Fruit fly (Drosophila melanogaster): Measurements from ENCODE around the gene nerfin-2.

DNA sequence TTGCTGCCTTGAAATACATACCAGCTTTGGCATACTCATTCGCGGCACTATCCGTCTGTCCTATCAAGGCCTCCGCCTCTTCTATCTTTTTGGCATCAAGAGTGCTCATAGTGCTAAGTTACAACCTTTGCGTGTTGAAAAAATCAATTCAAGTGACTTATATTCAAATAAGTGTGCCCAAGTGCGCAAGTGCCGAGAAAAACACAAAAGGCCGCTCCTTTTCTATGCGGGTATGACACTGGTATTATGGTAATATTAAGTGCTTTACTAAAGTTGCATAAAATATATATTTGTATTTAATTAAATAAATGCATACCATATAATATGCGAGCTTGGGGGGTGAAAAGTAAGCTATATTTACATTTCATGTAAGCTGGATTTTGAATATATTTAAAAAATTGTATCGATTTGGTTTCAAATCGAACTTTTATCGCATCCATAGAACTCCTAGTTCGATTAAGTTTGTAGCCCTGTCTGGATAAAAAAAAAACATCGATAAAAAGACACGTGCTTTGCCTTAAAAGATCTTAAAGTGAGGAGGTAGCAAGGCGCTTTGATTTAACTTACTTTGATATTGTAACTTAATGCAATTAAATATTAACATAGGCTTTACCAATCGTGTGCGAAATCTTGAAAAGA, 50.5 kb downstream of the nerfin-2 start, which contains the start of the genes gammaSnap2 and ATPsynepsilonL:
- no peak for TF ChIP-seq pan (optimal IDR thresholded peaks at IDR 0.05)
- no peak for TF ChIP-seq Jra (GFP tag; optimal IDR thresholded peaks at IDR 0.05)
- no peak for TF ChIP-seq psq (GFP tag; optimal IDR thresholded peaks at IDR 0.05)
- TF ChIP-seq CG9705 (GFP tag; optimal IDR thresholded peaks at IDR 0.05), result no peak
- no peak for TF ChIP-seq br (GFP tag; optimal IDR thresholded peaks at IDR 0.05)
- TF ChIP-seq Vsx2 (GFP tag; optimal IDR thresholded peaks at IDR 0.05; ENCODE audit: partially characterized antibody), result no peak
- no peak for TF ChIP-seq Dfd (GFP tag; optimal IDR thresholded peaks at IDR 0.05)
- no peak for TF ChIP-seq Myc (optimal IDR thresholded peaks at IDR 0.05)
- TF ChIP-seq brk (GFP tag; optimal IDR thresholded peaks at IDR 0.05), result no peak
- no peak for TF ChIP-seq dmrt93B (GFP tag; optimal IDR thresholded peaks at IDR 0.05)
- TF ChIP-seq rgr (GFP tag; optimal IDR thresholded peaks at IDR 0.05), result no peak

Data from whole organism, wandering third instar larva.